Worm (Caenorhabditis elegans) whole organism, L1 larva: ENCODE data around the gene inx-2.

Source experiments
- C16A3.4 ChIP-seq: fragments of 150-350 bp; optimal IDR thresholded peaks from 2 replicates; lab custom pipeline; 2014; ENCODE audit warnings: missing biosample characterization, missing genetic modification characterization
- F16B12.6 ChIP-seq: fragments of 150-350 bp; optimal IDR thresholded peaks from 2 replicates; lab custom pipeline; 2014; ENCODE audit warnings: missing biosample characterization, missing genetic modification characterization
- alr-1 ChIP-seq: fragments of 200-800 bp; sonication (Bioruptor generic); optimal IDR thresholded peaks from 2 replicates; lab custom pipeline; 2018; ENCODE audit warnings: borderline replicate concordance, mild to moderate bottlenecking, missing genetic modification characterization, missing compliant biosample characterization
- aly-2 ChIP-seq: fragments of 150-350 bp; optimal IDR thresholded peaks from 2 replicates; lab custom pipeline; 2014; ENCODE audit warnings: missing biosample characterization, missing genetic modification characterization
- ama-1 ChIP-seq: fragments of 150-350 bp; optimal IDR thresholded peaks from 2 replicates; lab custom pipeline; 2014
- ceh-63 ChIP-seq: fragments of 200-800 bp; sonication (Bioruptor generic); optimal IDR thresholded peaks from 2 replicates; lab custom pipeline; 2018; ENCODE audit warnings: mild to moderate bottlenecking, missing genetic modification characterization, missing compliant biosample characterization
- ceh-8 ChIP-seq: fragments of 200-800 bp; sonication (Bioruptor generic); optimal IDR thresholded peaks from 2 replicates; lab custom pipeline; 2018; ENCODE audit warnings: mild to moderate bottlenecking, missing genetic modification characterization, moderate library complexity, missing compliant biosample characterization
- ceh-82 ChIP-seq, 3 experiments: fragments of 150-350 bp in 1 of 3; sonication (generic microtip) in 2 of 3; optimal IDR thresholded peaks; 2 replicates each; lab custom pipeline; 2014 to 2017; ENCODE audit warnings: missing biosample characterization in 3 of 3, missing genetic modification characterization in 3 of 3
- ceh-88 ChIP-seq: fragments of 200-800 bp; sonication (Bioruptor generic); IDR thresholded peaks from 2 replicates; pipeline ENCODE4 v1.3.6; 2022; ENCODE audit warnings: missing genetic modification characterization, missing compliant biosample characterization
- dpl-1 ChIP-seq, 3 experiments: fragments of 150-350 bp in 2 of 3; sonication (generic microtip) in 1 of 3; optimal IDR thresholded peaks; 2 replicates each; lab custom pipeline; 2014 to 2017; ENCODE audit warnings: missing biosample characterization in 3 of 3, missing genetic modification characterization in 3 of 3, missing genetic modification reagents in 3 of 3
- dsc-1 ChIP-seq: sonication (generic microtip); optimal IDR thresholded peaks from 2 replicates; lab custom pipeline; 2016; ENCODE audit warnings: mild to moderate bottlenecking, missing genetic modification characterization, missing compliant biosample characterization
- efl-1 ChIP-seq, 4 experiments: fragments of 150-350 bp; optimal IDR thresholded peaks in 3 of 4; peaks in 1 of 4; 1 replicate in 1 of 4; 2 replicates in 3 of 4; lab custom pipeline; 2014; ENCODE audit warnings: missing biosample characterization in 2 of 4, missing genetic modification characterization in 2 of 4, missing genetic modification reagents in 2 of 4
- egl-13 ChIP-seq: sonication (generic microtip); optimal IDR thresholded peaks from 2 replicates; lab custom pipeline; 2016; ENCODE audit warnings: missing genotype, missing genetic modification reagents, missing genetic modification characterization, missing compliant biosample characterization
- egl-27 ChIP-seq, 2 experiments: fragments of 150-350 bp in 1 of 2; sonication (generic microtip); optimal IDR thresholded peaks; 3 replicates each; lab custom pipeline; 2017 to 2018; ENCODE audit warnings: missing biosample characterization in 2 of 2, missing genetic modification characterization in 2 of 2, missing genetic modification reagents in 2 of 2
- elt-2 ChIP-seq: sonication (generic microtip); optimal IDR thresholded peaks from 2 replicates; lab custom pipeline; 2016; ENCODE audit warnings: missing genetic modification characterization, mild to moderate bottlenecking, inconsistent platforms, missing compliant biosample characterization, missing genetic modification reagents
- fkh-10 ChIP-seq: sonication (generic microtip); optimal IDR thresholded peaks from 2 replicates; lab custom pipeline; 2017; ENCODE audit warnings: missing biosample characterization, missing genetic modification reagents, missing genetic modification characterization
- fkh-4 ChIP-seq: sonication (generic microtip); optimal IDR thresholded peaks from 2 replicates; lab custom pipeline; 2016; ENCODE audit warnings: missing compliant biosample characterization, missing genetic modification characterization, borderline replicate concordance
- fkh-8 ChIP-seq: sonication (generic microtip); optimal IDR thresholded peaks from 2 replicates; lab custom pipeline; 2016; ENCODE audit warnings: mild to moderate bottlenecking, missing genetic modification characterization, missing compliant biosample characterization
- hlh-4 ChIP-seq: sonication (generic microtip); optimal IDR thresholded peaks from 2 replicates; lab custom pipeline; 2016; ENCODE audit warnings: mild to moderate bottlenecking, missing genetic modification characterization, missing compliant biosample characterization
- lin-13 ChIP-seq: fragments of 150-350 bp; optimal IDR thresholded peaks from 2 replicates; lab custom pipeline; 2014; ENCODE audit warnings: missing biosample characterization, missing genetic modification reagents, missing genetic modification characterization
- lin-14 ChIP-seq: fragments of 200-800 bp; sonication (Bioruptor generic); optimal IDR thresholded peaks from 2 replicates; lab custom pipeline; 2018; ENCODE audit warnings: mild to moderate bottlenecking, missing genetic modification characterization, moderate library complexity, missing compliant biosample characterization
- lin-15B ChIP-seq: fragments of 150-350 bp; sonication (generic microtip); optimal IDR thresholded peaks from 3 replicates; lab custom pipeline; 2014; ENCODE audit warnings: missing biosample characterization, missing genetic modification characterization
- lin-35 ChIP-seq, 2 experiments: fragments of 150-350 bp; optimal IDR thresholded peaks; 2 replicates each; lab custom pipeline; 2014; ENCODE audit warnings: missing biosample characterization in 2 of 2, missing genetic modification characterization in 2 of 2, missing genetic modification reagents in 2 of 2
- lin-39 ChIP-seq: fragments of 150-350 bp; optimal IDR thresholded peaks from 2 replicates; lab custom pipeline; 2014; ENCODE audit warnings: missing biosample characterization, missing genetic modification reagents, missing genetic modification characterization
- lir-3 ChIP-seq: sonication (generic microtip); optimal IDR thresholded peaks from 2 replicates; lab custom pipeline; 2016; ENCODE audit warnings: mild to moderate bottlenecking, missing genetic modification characterization, moderate library complexity, missing compliant biosample characterization; ENCODE audit not compliant: poor library complexity
- lsy-2 ChIP-seq, 2 experiments: fragments of 150-350 bp; optimal IDR thresholded peaks; 2 replicates each; lab custom pipeline; 2014; ENCODE audit warnings: missing biosample characterization in 2 of 2, missing genetic modification characterization in 2 of 2
- nhr-12 ChIP-seq: sonication (generic microtip); optimal IDR thresholded peaks from 2 replicates; lab custom pipeline; 2017; ENCODE audit warnings: missing biosample characterization, missing genetic modification characterization
- nhr-19 ChIP-seq: fragments of 200-800 bp; sonication (Bioruptor generic); conservative IDR thresholded peaks from 2 replicates; pipeline ENCODE4 v1.3.6; 2022; ENCODE audit warnings: missing genetic modification characterization, missing compliant biosample characterization
- nhr-20 ChIP-seq: sonication (generic microtip); optimal IDR thresholded peaks from 2 replicates; lab custom pipeline; 2016; ENCODE audit warnings: mild to moderate bottlenecking, missing genetic modification characterization, missing compliant biosample characterization
- nhr-237 ChIP-seq: fragments of 150-350 bp; optimal IDR thresholded peaks from 2 replicates; lab custom pipeline; 2014; ENCODE audit warnings: missing biosample characterization, missing genetic modification characterization
- nhr-47 ChIP-seq: sonication (generic microtip); optimal IDR thresholded peaks from 2 replicates; lab custom pipeline; 2016; ENCODE audit warnings: mild to moderate bottlenecking, missing genetic modification characterization, moderate library complexity, missing compliant biosample characterization
- nhr-71 ChIP-seq: sonication (generic microtip); optimal IDR thresholded peaks from 2 replicates; lab custom pipeline; 2016; ENCODE audit warnings: mild to moderate bottlenecking, missing genetic modification characterization, moderate library complexity, missing compliant biosample characterization
- nhr-76 ChIP-seq: sonication (generic microtip); optimal IDR thresholded peaks from 2 replicates; lab custom pipeline; 2017; ENCODE audit warnings: missing biosample characterization, missing genetic modification characterization
- nhr-77 ChIP-seq: fragments of 150-350 bp; optimal IDR thresholded peaks from 2 replicates; lab custom pipeline; 2014; ENCODE audit warnings: missing biosample characterization, missing genetic modification characterization
- pag-3 ChIP-seq: sonication (generic microtip); optimal IDR thresholded peaks from 2 replicates; lab custom pipeline; 2017; ENCODE audit warnings: missing genetic modification characterization, mild to moderate bottlenecking, missing compliant biosample characterization, antibody characterized with exemption, borderline replicate concordance; ENCODE audit not compliant: insufficient read depth
- pqm-1 ChIP-seq: sonication (generic microtip); optimal IDR thresholded peaks from 3 replicates; lab custom pipeline; 2017; ENCODE audit warnings: missing biosample characterization, missing genetic modification characterization
- rnt-1 ChIP-seq: sonication (generic microtip); optimal IDR thresholded peaks from 2 replicates; lab custom pipeline; 2016; ENCODE audit warnings: mild to moderate bottlenecking, missing genetic modification characterization, moderate library complexity, missing compliant biosample characterization
- skn-1 ChIP-seq: fragments of 150-350 bp; optimal IDR thresholded peaks from 2 replicates; lab custom pipeline; 2014; ENCODE audit warnings: missing biosample characterization, missing genetic modification characterization
- snpc-4 ChIP-seq: fragments of 150-350 bp; optimal IDR thresholded peaks from 2 replicates; lab custom pipeline; 2014; ENCODE audit warnings: missing biosample characterization, missing genetic modification characterization
- unc-130 ChIP-seq: fragments of 150-350 bp; optimal IDR thresholded peaks from 2 replicates; lab custom pipeline; 2017; ENCODE audit warnings: missing biosample characterization, missing genetic modification characterization, inconsistent platforms
- unc-62 ChIP-seq: fragments of 150-350 bp; optimal IDR thresholded peaks from 2 replicates; lab custom pipeline; 2014; ENCODE audit warnings: missing biosample characterization, missing genetic modification reagents, missing genetic modification characterization
- vab-15 ChIP-seq: sonication (generic microtip); optimal IDR thresholded peaks from 2 replicates; lab custom pipeline; 2017; ENCODE audit warnings: missing genotype, mild to moderate bottlenecking, missing genetic modification characterization, missing compliant biosample characterization
- zag-1 ChIP-seq: fragments of 150-350 bp; optimal IDR thresholded peaks from 2 replicates; lab custom pipeline; 2014; ENCODE audit warnings: missing biosample characterization, missing genetic modification characterization
- zip-4 ChIP-seq: fragments of 200-800 bp; sonication (Bioruptor generic); optimal IDR thresholded peaks from 2 replicates; lab custom pipeline; 2018; ENCODE audit warnings: mild to moderate bottlenecking, missing genetic modification characterization, moderate library complexity, missing compliant biosample characterization
- ztf-11 ChIP-seq, 2 experiments: sonication (generic microtip); optimal IDR thresholded peaks; 2 replicates each; lab custom pipeline; 2016 to 2017; ENCODE audit warnings: missing genetic modification characterization in 2 of 2, missing biosample characterization in 1 of 2, missing compliant biosample characterization in 1 of 2
- ztf-4 ChIP-seq: fragments of 150-350 bp; optimal IDR thresholded peaks from 2 replicates; lab custom pipeline; 2014; ENCODE audit warnings: missing biosample characterization, missing genetic modification characterization

inx-2 gene

DNA sequence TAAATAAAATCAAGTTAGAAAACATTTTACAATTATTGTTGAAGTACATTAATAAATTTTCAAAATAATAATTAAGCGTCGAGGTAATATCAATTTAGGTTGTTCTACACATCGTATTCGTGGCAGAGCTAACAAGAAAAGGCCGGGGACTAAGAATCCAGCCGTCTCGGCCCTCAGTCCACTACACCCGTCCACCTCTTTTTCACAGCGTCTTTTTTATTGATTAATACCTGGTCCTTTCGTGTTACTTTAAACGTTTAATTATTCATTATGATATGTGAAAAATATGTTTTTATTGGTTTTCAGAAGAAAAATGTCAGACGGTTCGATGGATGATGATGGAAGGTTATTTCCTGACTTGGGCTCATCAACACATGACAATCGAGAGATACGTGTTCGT is 10.5 kb upstream of the inx-2 start, which contains the start of gene vhl-1:
Gene vhl-1, plus strand, starts transcription at position 301 of the 400 bp plus-strand sequence.
- no peak for TF ChIP-seq nhr-76 (tag; lab: Kevin White, UChicago)

DNA sequence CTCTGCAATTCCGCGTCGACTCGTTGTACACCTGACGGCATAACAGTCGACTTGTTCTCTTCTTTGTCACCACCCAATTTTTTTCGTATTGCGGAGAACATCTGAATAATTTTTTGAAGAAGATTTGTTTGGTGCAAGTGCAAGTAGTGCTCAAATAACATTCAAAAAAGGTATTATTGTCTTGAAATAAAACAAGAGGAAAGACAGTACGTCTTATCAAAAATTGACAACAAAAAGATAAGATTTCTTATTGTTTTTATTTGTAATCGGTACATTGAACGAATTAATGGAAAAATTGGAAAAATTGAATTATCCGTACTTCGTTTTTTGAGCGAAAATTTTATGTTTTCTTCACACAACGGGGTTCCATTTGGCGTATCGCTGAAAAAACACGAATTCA is 9.2 kb upstream of the inx-2 start, which contains the start of gene F08G12.1:
Gene F08G12.1, minus strand, starts transcription at position 101 of the 400 bp plus-strand sequence.
- TF ChIP-seq ceh-63 (GFP tag; lab: Kevin White, UChicago) (no peak), nhr-12 (no peak), fkh-4 (tag; lab: Kevin White, UChicago) (no peak), dsc-1 (tag; lab: Kevin White, UChicago) (no peak), vab-15 (no peak)

DNA sequence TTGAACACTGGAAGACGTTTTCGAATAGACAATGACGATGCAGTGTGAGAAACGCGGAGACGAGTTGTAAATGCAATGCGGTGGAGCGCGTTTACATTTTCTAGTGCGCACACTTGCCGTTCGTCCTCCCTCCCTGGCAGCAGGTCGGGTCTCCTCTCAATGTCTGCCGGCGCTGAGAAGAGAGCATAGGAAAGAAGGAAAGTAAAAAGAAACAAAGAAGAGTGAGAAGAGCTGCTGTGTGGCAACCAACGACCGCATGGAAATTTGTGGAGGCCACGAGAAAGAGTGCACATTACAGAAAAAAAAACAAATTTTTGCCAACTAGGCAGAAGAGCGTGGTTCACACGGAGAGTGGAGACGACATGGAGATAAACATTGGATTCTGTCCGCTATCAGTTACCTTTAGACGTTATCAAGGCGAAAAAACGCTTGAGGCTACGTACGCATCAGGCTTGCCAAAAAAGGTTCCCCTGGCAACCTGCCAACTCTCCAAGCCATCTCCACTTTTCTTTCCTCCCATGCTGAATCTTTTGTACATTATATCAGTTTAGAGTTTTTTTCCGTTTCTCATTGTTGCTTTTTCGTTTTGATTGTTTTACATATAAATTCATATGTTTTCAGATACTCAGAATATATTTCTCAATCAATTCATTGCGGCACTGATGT is 3.2 kb upstream of the inx-2 start, which contains the start of the genes snrp-40.1 and F08G12.3:
Gene snrp-40.1, minus strand, starts transcription at position 143 of the 666 bp plus-strand sequence.
Gene F08G12.3, plus strand, starts transcription at position 616 of the 666 bp plus-strand sequence.
- TF ChIP-seq ztf-11 (tag; optimal IDR thresholded peaks at IDR 0.05; lab: Kevin White, UChicago) (peak in 1 of 2 experiments; percentile 60), lin-35 (GFP tag; optimal IDR thresholded peaks at IDR 0.05; lab: Kevin White, UChicago) (peak; percentile 58 to 66), rnt-1 (tag; lab: Kevin White, UChicago) (peak; percentile 83), efl-1 (optimal IDR thresholded peaks at IDR 0.05; lab: Kevin White, UChicago) (peak; percentile 53 to 69), efl-1 (GFP tag; optimal IDR thresholded peaks at IDR 0.05 in 1 of 2; lab: Kevin White, UChicago) (peak; percentile 28 to 91), zip-4 (no peak), lin-14 (GFP tag; lab: Kevin White, UChicago) (peak; percentile 99), lin-15B (peak; percentile 52), ceh-88 (0 out of 2 replicates have a peak, but pooled peaks have one; percentile 55), C16A3.4 (tag; lab: Kevin White, UChicago) (peak; percentile 83), fkh-8 (tag; lab: Kevin White, UChicago) (peak; percentile 93), aly-2 (tag; lab: Kevin White, UChicago) (no peak), nhr-12 (no peak), lsy-2 (tag; optimal IDR thresholded peaks at IDR 0.05; lab: Kevin White, UChicago) (peak; percentile 46 to 84), fkh-10 (GFP tag; lab: Kevin White, UChicago) (peak; percentile 59), ceh-82 (tag; optimal IDR thresholded peaks at IDR 0.05; lab: Kevin White, UChicago) (peak; percentile 28 to 90 (median 56)), nhr-77 (tag; lab: Kevin White, UChicago) (peak; percentile 74), nhr-71 (tag; lab: Kevin White, UChicago) (peak; percentile 87), unc-62 (GFP tag; lab: Kevin White, UChicago) (no peak), nhr-237 (tag; lab: Kevin White, UChicago) (peak; percentile 12), pag-3 (tag; lab: Kevin White, UChicago) (peak; percentile 83), nhr-47 (tag; lab: Kevin White, UChicago) (peak; percentile 76), lin-39 (tag; lab: Kevin White, UChicago) (no peak), nhr-20 (tag; lab: Kevin White, UChicago) (peak; percentile 90), egl-13 (tag; lab: Kevin White, UChicago) (peak; percentile 67), egl-27 (tag; optimal IDR thresholded peaks at IDR 0.05; lab: Kevin White, UChicago) (no peak), skn-1 (tag; lab: Kevin White, UChicago) (peak; percentile 83), ceh-8 (GFP tag; lab: Kevin White, UChicago) (peak; percentile 42), hlh-4 (no peak), ztf-4 (tag; lab: Kevin White, UChicago) (peak; percentile 33), lin-13 (GFP tag; lab: Kevin White, UChicago) (peak; percentile 75), lir-3 (tag; lab: Kevin White, UChicago) (peak; percentile 36), pqm-1 (tag; lab: Kevin White, UChicago) (no peak), ama-1 (lab: Kevin White, UChicago) (no peak), F16B12.6 (tag; lab: Kevin White, UChicago) (peak; percentile 43), alr-1 (tag; lab: Kevin White, UChicago) (no peak), dpl-1 (GFP tag; optimal IDR thresholded peaks at IDR 0.05; lab: Kevin White, UChicago) (peak; percentile 26 to 58 (median 43)), elt-2 (peak; percentile 34), nhr-19 (peak; percentile 74), unc-130 (peak; percentile 75), snpc-4 (tag; lab: Kevin White, UChicago) (peak; percentile 63), zag-1 (tag; lab: Kevin White, UChicago) (no peak)
